Worm (Caenorhabditis elegans) whole organism, L4 larva: ENCODE measurements around the gene F34H10.5.

ENCODE experiments used
- F10B5.3 ChIP-seq: sonication (generic microtip); optimal IDR thresholded peaks from 2 replicates; lab custom pipeline; 2016; ENCODE audit warnings: mild to moderate bottlenecking, missing genetic modification characterization, missing compliant biosample characterization
- F26F4.8 ChIP-seq: fragments of 200-800 bp; sonication (Bioruptor generic); conservative IDR thresholded peaks from 2 replicates; pipeline ENCODE4 v1.3.6; 2022; ENCODE audit warnings: missing genetic modification characterization, missing compliant biosample characterization
- F49E8.2 ChIP-seq: sonication (generic microtip); optimal IDR thresholded peaks from 2 replicates; lab custom pipeline; 2016; ENCODE audit warnings: missing compliant biosample characterization, mild to moderate bottlenecking, missing genetic modification characterization, borderline replicate concordance
- T20F7.1 ChIP-seq: fragments of 200-800 bp; sonication (Bioruptor generic); optimal IDR thresholded peaks from 2 replicates; lab custom pipeline; 2018; ENCODE audit warnings: mild to moderate bottlenecking, missing genetic modification characterization, missing compliant biosample characterization
- Y105C5A.15 ChIP-seq: fragments of 200-800 bp; sonication (Bioruptor generic); IDR thresholded peaks from 2 replicates; pipeline ENCODE4 v1.3.6; 2022; ENCODE audit warnings: missing genetic modification characterization, missing compliant biosample characterization
- Y5F2A.4 ChIP-seq: fragments of 200-800 bp; sonication (Bioruptor generic); optimal IDR thresholded peaks from 2 replicates; lab custom pipeline; 2018; ENCODE audit warnings: mild to moderate bottlenecking, missing genetic modification characterization, missing compliant biosample characterization
- ZK337.2 ChIP-seq: fragments of 200-800 bp; sonication (Bioruptor generic); IDR thresholded peaks from 2 replicates; pipeline ENCODE4 v1.3.6; 2022; ENCODE audit warnings: missing genetic modification reagents, missing genetic modification characterization, missing compliant biosample characterization
- aha-1 ChIP-seq: fragments of 150-350 bp; peaks from one replicate; lab custom pipeline; 2014; ENCODE audit warnings: missing biosample characterization, missing genetic modification characterization
- arid-1 ChIP-seq: fragments of 200-800 bp; sonication (Bioruptor generic); conservative IDR thresholded peaks from 2 replicates; pipeline ENCODE4 v1.3.6; 2022; ENCODE audit warnings: missing genetic modification reagents, missing genetic modification characterization, missing compliant biosample characterization
- ceh-28 ChIP-seq: fragments of 150-350 bp; optimal IDR thresholded peaks from 2 replicates; lab custom pipeline; 2014; ENCODE audit warnings: missing biosample characterization, missing genetic modification reagents, missing genetic modification characterization
- ceh-44 ChIP-seq: fragments of 200-800 bp; sonication (Bioruptor generic); IDR thresholded peaks from 2 replicates; pipeline ENCODE4 v1.3.6; 2022; ENCODE audit warnings: missing genetic modification reagents, missing genetic modification characterization, missing compliant biosample characterization
- ceh-62 ChIP-seq: sonication (generic microtip); optimal IDR thresholded peaks from 2 replicates; lab custom pipeline; 2017; ENCODE audit warnings: missing biosample characterization, missing genetic modification characterization
- ctbp-1 ChIP-seq: fragments of 200-800 bp; sonication (Bioruptor generic); IDR thresholded peaks from 2 replicates; pipeline ENCODE4 v1.3.6; 2022; ENCODE audit warnings: missing genetic modification reagents, missing genetic modification characterization, missing compliant biosample characterization
- daf-16 ChIP-seq, 3 experiments: sonication (generic microtip); optimal IDR thresholded peaks; 2 replicates each; lab custom pipeline; 2016 to 2017; ENCODE audit warnings: missing genetic modification characterization in 3 of 3, missing genetic modification reagents in 3 of 3, mild to moderate bottlenecking in 2 of 3, missing compliant biosample characterization in 2 of 3, missing biosample characterization in 1 of 3, moderate library complexity in 1 of 3
- daf-19 ChIP-seq: fragments of 200-800 bp; sonication (Bioruptor generic); conservative IDR thresholded peaks from 2 replicates; pipeline ENCODE4 v1.3.6; 2022; ENCODE audit warnings: missing genetic modification characterization, missing compliant biosample characterization
- dmd-6 ChIP-seq: fragments of 200-800 bp; sonication (Bioruptor generic); IDR thresholded peaks from 2 replicates; pipeline ENCODE4 v1.3.6; 2022; ENCODE audit warnings: missing genetic modification reagents, missing genetic modification characterization, missing compliant biosample characterization
- dmd-8 ChIP-seq: fragments of 200-800 bp; sonication (Bioruptor generic); IDR thresholded peaks from 2 replicates; pipeline ENCODE4 v1.3.6; 2022; ENCODE audit warnings: missing genetic modification characterization, missing compliant biosample characterization
- dmd-9 ChIP-seq: fragments of 200-800 bp; sonication (Bioruptor generic); IDR thresholded peaks from 2 replicates; pipeline ENCODE4 v1.3.6; 2022; ENCODE audit warnings: missing genetic modification reagents, missing genetic modification characterization, missing compliant biosample characterization
- duxl-1 ChIP-seq: sonication (generic microtip); optimal IDR thresholded peaks from 2 replicates; lab custom pipeline; 2016; ENCODE audit warnings: mild to moderate bottlenecking, missing genetic modification characterization, moderate library complexity, missing compliant biosample characterization; ENCODE audit not compliant: poor library complexity
- hlh-30 ChIP-seq: sonication (generic microtip); optimal IDR thresholded peaks from 2 replicates; lab custom pipeline; 2017; ENCODE audit warnings: antibody characterized with exemption, mild to moderate bottlenecking, missing genetic modification characterization, missing compliant biosample characterization; ENCODE audit not compliant: insufficient read depth
- hmg-1.1 ChIP-seq: fragments of 200-800 bp; sonication (Bioruptor generic); IDR thresholded peaks from 2 replicates; pipeline ENCODE4 v1.3.6; 2022; ENCODE audit warnings: missing genetic modification reagents, missing genetic modification characterization, missing compliant biosample characterization
- lim-7 ChIP-seq: fragments of 200-800 bp; sonication (Bioruptor generic); IDR thresholded peaks from 2 replicates; pipeline ENCODE4 v1.3.6; 2022; ENCODE audit warnings: missing genetic modification characterization, missing compliant biosample characterization
- lin-1 ChIP-seq: fragments of 200-800 bp; sonication (Bioruptor generic); IDR thresholded peaks from 2 replicates; pipeline ENCODE4 v1.3.6; 2022; ENCODE audit warnings: missing genetic modification reagents, missing genetic modification characterization, missing compliant biosample characterization
- lin-13 ChIP-seq: fragments of 150-350 bp; optimal IDR thresholded peaks from 2 replicates; lab custom pipeline; 2014; ENCODE audit warnings: missing biosample characterization, missing genetic modification reagents, missing genetic modification characterization
- lin-39 ChIP-seq: fragments of 150-350 bp; optimal IDR thresholded peaks from 2 replicates; lab custom pipeline; 2014; ENCODE audit warnings: missing biosample characterization, missing genetic modification reagents, missing genetic modification characterization
- lir-3 ChIP-seq: sonication (generic microtip); optimal IDR thresholded peaks from 2 replicates; lab custom pipeline; 2016; ENCODE audit warnings: mild to moderate bottlenecking, missing genetic modification characterization, missing compliant biosample characterization
- lsy-2 ChIP-seq, 2 experiments: fragments of 150-350 bp in 1 of 2; sonication (generic microtip) in 1 of 2; optimal IDR thresholded peaks; 2 replicates each; lab custom pipeline; 2014 to 2017; ENCODE audit warnings: missing biosample characterization in 2 of 2, missing genetic modification characterization in 2 of 2
- madf-9 ChIP-seq: fragments of 200-800 bp; sonication (Bioruptor generic); conservative IDR thresholded peaks from 2 replicates; pipeline ENCODE4 v1.3.6; 2022; ENCODE audit warnings: missing genetic modification reagents, missing genetic modification characterization, missing compliant biosample characterization
- mdt-29 ChIP-seq: fragments of 200-800 bp; sonication (Bioruptor generic); IDR thresholded peaks from 2 replicates; pipeline ENCODE4 v1.3.6; 2022; ENCODE audit warnings: missing genetic modification reagents, missing genetic modification characterization, missing compliant biosample characterization
- mxl-3 ChIP-seq: fragments of 200-800 bp; sonication (Bioruptor generic); optimal IDR thresholded peaks from 2 replicates; lab custom pipeline; 2018; ENCODE audit warnings: mild to moderate bottlenecking, missing genetic modification characterization, missing compliant biosample characterization
- nhr-102 ChIP-seq: sonication (generic microtip); optimal IDR thresholded peaks from 2 replicates; lab custom pipeline; 2016; ENCODE audit warnings: mild to moderate bottlenecking, missing genetic modification characterization, moderate library complexity, missing compliant biosample characterization
- nhr-11 ChIP-seq: fragments of 150-350 bp; optimal IDR thresholded peaks from 2 replicates; lab custom pipeline; 2014; ENCODE audit warnings: missing biosample characterization, missing genetic modification characterization
- nhr-111 ChIP-seq: fragments of 200-800 bp; sonication (Bioruptor generic); optimal IDR thresholded peaks from 2 replicates; lab custom pipeline; 2018; ENCODE audit warnings: mild to moderate bottlenecking, missing genetic modification characterization, missing compliant biosample characterization
- nhr-25 ChIP-seq: sonication (generic microtip); optimal IDR thresholded peaks from 2 replicates; lab custom pipeline; 2017; ENCODE audit warnings: missing genetic modification characterization, mild to moderate bottlenecking, missing compliant biosample characterization, antibody characterized with exemption, moderate library complexity, borderline replicate concordance; ENCODE audit not compliant: insufficient read depth
- nhr-48 ChIP-seq: sonication (generic microtip); optimal IDR thresholded peaks from 2 replicates; lab custom pipeline; 2016; ENCODE audit warnings: mild to moderate bottlenecking, missing genetic modification characterization, missing compliant biosample characterization
- pha-4 ChIP-seq, 2 experiments: fragments of 150-350 bp in 1 of 2; fragments of 200-800 bp in 1 of 2; sonication (Bioruptor generic) in 1 of 2; IDR thresholded peaks in 1 of 2; optimal IDR thresholded peaks in 1 of 2; 2 replicates each; pipeline versions ENCODE4 v1.3.6 to Lab custom; 2014 to 2022; ENCODE audit warnings: missing genetic modification characterization in 2 of 2, missing genetic modification reagents in 2 of 2, missing biosample characterization in 1 of 2, missing compliant biosample characterization in 1 of 2
- php-3 ChIP-seq: fragments of 200-800 bp; sonication (Bioruptor generic); IDR thresholded peaks from 2 replicates; pipeline ENCODE4 v1.3.6; 2022; ENCODE audit warnings: missing genetic modification reagents, missing genetic modification characterization, missing compliant biosample characterization
- pqm-1 ChIP-seq: sonication (generic microtip); optimal IDR thresholded peaks from 2 replicates; lab custom pipeline; 2017; ENCODE audit warnings: missing biosample characterization, missing genetic modification characterization
- rbr-2 ChIP-seq: sonication (generic microtip); optimal IDR thresholded peaks from 2 replicates; lab custom pipeline; 2016; ENCODE audit warnings: missing genotype, missing genetic modification characterization, missing compliant biosample characterization
- saeg-2 ChIP-seq: fragments of 200-800 bp; sonication (Bioruptor generic); IDR thresholded peaks from 2 replicates; pipeline ENCODE4 v1.3.6; 2022; ENCODE audit warnings: missing genetic modification reagents, missing genetic modification characterization, missing compliant biosample characterization
- sdz-12 ChIP-seq: fragments of 200-800 bp; sonication (Bioruptor generic); optimal IDR thresholded peaks from 2 replicates; lab custom pipeline; 2018; ENCODE audit warnings: mild to moderate bottlenecking, missing genetic modification characterization, missing compliant biosample characterization
- spr-1 ChIP-seq: sonication (generic microtip); optimal IDR thresholded peaks from 2 replicates; lab custom pipeline; 2016; ENCODE audit warnings: mild to moderate bottlenecking, missing genetic modification characterization, missing compliant biosample characterization
- spr-3 ChIP-seq: fragments of 200-800 bp; sonication (Bioruptor generic); optimal IDR thresholded peaks from 2 replicates; lab custom pipeline; 2018; ENCODE audit warnings: mild to moderate bottlenecking, missing genetic modification characterization, missing compliant biosample characterization
- tra-1 ChIP-seq: fragments of 200-800 bp; sonication (Bioruptor generic); IDR thresholded peaks from 2 replicates; pipeline ENCODE4 v1.3.6; 2022; ENCODE audit warnings: missing genetic modification reagents, missing genetic modification characterization, missing compliant biosample characterization
- unc-130 ChIP-seq: sonication (generic microtip); optimal IDR thresholded peaks from 2 replicates; lab custom pipeline; 2016; ENCODE audit warnings: missing genetic modification reagents, missing genetic modification characterization, missing compliant biosample characterization
- vab-7 ChIP-seq: fragments of 200-800 bp; sonication (Bioruptor generic); IDR thresholded peaks from 2 replicates; pipeline ENCODE4 v1.3.6; 2022; ENCODE audit warnings: missing genetic modification reagents, missing genetic modification characterization, missing compliant biosample characterization
- zfp-3 ChIP-seq: fragments of 200-800 bp; sonication (Bioruptor generic); conservative IDR thresholded peaks from 2 replicates; pipeline ENCODE4 v1.3.6; 2022; ENCODE audit warnings: missing genetic modification reagents, missing genetic modification characterization, missing compliant biosample characterization
- zip-2 ChIP-seq: fragments of 150-350 bp; optimal IDR thresholded peaks from 2 replicates; lab custom pipeline; 2014; ENCODE audit warnings: missing biosample characterization, missing genetic modification characterization

The F34H10.5 gene

DNA sequence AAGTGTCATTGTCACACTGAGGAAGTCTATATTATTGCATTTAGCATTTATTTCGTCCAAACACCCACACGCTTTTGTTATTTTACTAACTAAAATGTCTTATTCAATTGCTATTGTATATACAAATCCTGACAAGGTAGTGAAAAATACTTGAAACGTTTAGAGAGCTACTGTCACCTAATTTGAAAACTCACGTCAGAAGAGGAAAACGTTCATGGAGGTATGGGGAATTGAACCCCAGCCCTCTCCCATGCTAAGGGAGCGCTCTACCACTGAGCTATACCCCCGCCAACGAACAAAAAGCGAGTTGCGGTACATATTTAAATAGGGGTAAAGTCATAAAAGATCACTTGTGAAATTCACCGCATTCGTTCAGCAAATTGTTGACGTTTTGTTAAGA, 12.9 kb upstream of the F34H10.5 start:
- TF ChIP-seq T20F7.1 = peak; percentile 19
- TF ChIP-seq aha-1 (tag; lab: Kevin White, UChicago) = peak; percentile 86
- peak; percentile 52; the same call in 1 of the 2 replicates for TF ChIP-seq dmd-6
- TF ChIP-seq lin-13 = peak; percentile 31
- 0 out of 2 replicates have a peak, but pooled peaks have one; percentile 32 for TF ChIP-seq saeg-2 (GFP tag; lab: Robert Waterston, UW)
- TF ChIP-seq arid-1 (GFP tag; lab: Robert Waterston, UW) = peak; percentile 53
- 0 out of 2 replicates have a peak, but pooled peaks have one; percentile 35 for TF ChIP-seq dmd-9
- no peak for TF ChIP-seq madf-9 (GFP tag; lab: Robert Waterston, UW)
- TF ChIP-seq ceh-28 (tag; lab: Kevin White, UChicago) = no peak
- TF ChIP-seq tra-1 = peak; percentile 80; the same call in 1 of the 2 replicates
- no peak for TF ChIP-seq Y5F2A.4 (GFP tag; lab: Kevin White, UChicago)
- TF ChIP-seq rbr-2 (tag; lab: Kevin White, UChicago) = peak; percentile 44
- TF ChIP-seq dmd-8 (GFP tag; lab: Robert Waterston, UW) = peak; percentile 67; the same call in 1 of the 2 replicates
- peak; percentile 14 for TF ChIP-seq spr-3 (GFP tag; lab: Kevin White, UChicago)
- peak; percentile 36 for TF ChIP-seq mxl-3
- 0 out of 2 replicates have a peak, but pooled peaks have one; percentile 9 for TF ChIP-seq zfp-3 (GFP tag; lab: Robert Waterston, UW)
- TF ChIP-seq mdt-29 (GFP tag; lab: Robert Waterston, UW) = peak; percentile 57; the same call in 1 of the 2 replicates
- 0 out of 2 replicates have a peak, but pooled peaks have one; percentile 47 for TF ChIP-seq F26F4.8 (GFP tag; lab: Robert Waterston, UW)
- TF ChIP-seq nhr-25 = peak; percentile 20
- TF ChIP-seq ceh-62 = no peak
- peak; percentile 35 for TF ChIP-seq F49E8.2
- peak; percentile 61 for TF ChIP-seq zip-2 (tag; lab: Kevin White, UChicago)
- TF ChIP-seq lin-39 (tag; lab: Kevin White, UChicago) = no peak
- peak; percentile 56; the same call in 1 of the 2 replicates for TF ChIP-seq php-3
- TF ChIP-seq nhr-111 = peak; percentile 5
- peak; percentile 41 for TF ChIP-seq hlh-30
- TF ChIP-seq lim-7 (GFP tag; lab: Robert Waterston, UW) = peak; percentile 86
- no peak for TF ChIP-seq nhr-11
- no peak for TF ChIP-seq sdz-12 (GFP tag; lab: Kevin White, UChicago)
- peak; percentile 14 for TF ChIP-seq spr-1 (tag; lab: Kevin White, UChicago)
- peak; percentile 51 for TF ChIP-seq hmg-1.1 (GFP tag; lab: Robert Waterston, UW)
- TF ChIP-seq vab-7 (GFP tag; lab: Robert Waterston, UW) = peak; percentile 82
- TF ChIP-seq nhr-48 (tag; lab: Kevin White, UChicago) = peak; percentile 35
- 0 out of 2 replicates have a peak, but pooled peaks have one; percentile 33 for TF ChIP-seq ctbp-1
- peak; percentile 29 for TF ChIP-seq unc-130
- TF ChIP-seq nhr-102 (tag; lab: Kevin White, UChicago) = peak; percentile 76
- TF ChIP-seq ZK337.2 (GFP tag; lab: Robert Waterston, UW) = peak; percentile 60; the same call in 1 of the 2 replicates
- TF ChIP-seq pqm-1 (tag; lab: Kevin White, UChicago) = no peak
- no peak for TF ChIP-seq F10B5.3 (tag; lab: Kevin White, UChicago)
- peak; percentile 85 for TF ChIP-seq pha-4 (GFP tag; IDR thresholded peaks at IDR 0.05; lab: Robert Waterston, UW)
- TF ChIP-seq pha-4 (tag; optimal IDR thresholded peaks at IDR 0.05; lab: Kevin White, UChicago) = no peak
- TF ChIP-seq duxl-1 (tag; lab: Kevin White, UChicago) = peak; percentile 66
- peak; percentile 59 for TF ChIP-seq lir-3 (tag; lab: Kevin White, UChicago)
- no peak for TF ChIP-seq Y105C5A.15 (GFP tag; lab: Robert Waterston, UW)
- peak; percentile 18 to 84 for TF ChIP-seq daf-16 (GFP tag; optimal IDR thresholded peaks at IDR 0.05; lab: Kevin White, UChicago)
- TF ChIP-seq daf-16 (tag; optimal IDR thresholded peaks at IDR 0.05; lab: Kevin White, UChicago) = peak; percentile 65
- TF ChIP-seq ceh-44 (GFP tag; lab: Robert Waterston, UW) = 0 out of 2 replicates have a peak, but pooled peaks have one; percentile 20
- peak; percentile 41; the same call in 1 of the 2 replicates for TF ChIP-seq lin-1
- no peak for TF ChIP-seq lsy-2 (tag; optimal IDR thresholded peaks at IDR 0.05; lab: Kevin White, UChicago)
- TF ChIP-seq daf-19 (GFP tag; lab: Robert Waterston, UW) = 0 out of 2 replicates have a peak, but pooled peaks have one; percentile 24
